Worm (Caenorhabditis elegans) whole organism, L4 larva: Measurements from ENCODE around the gene Y48C3A.5.

ENCODE experiments used
- F10B5.3 ChIP-seq: sonication (generic microtip); optimal IDR thresholded peaks from 2 replicates; lab custom pipeline; 2016; ENCODE audit warnings: mild to moderate bottlenecking, missing genetic modification characterization, missing compliant biosample characterization
- F26F4.8 ChIP-seq: fragments of 200-800 bp; sonication (Bioruptor generic); conservative IDR thresholded peaks from 2 replicates; pipeline ENCODE4 v1.3.6; 2022; ENCODE audit warnings: missing genetic modification characterization, missing compliant biosample characterization
- F37D6.2 ChIP-seq: sonication (generic microtip); optimal IDR thresholded peaks from 2 replicates; lab custom pipeline; 2016; ENCODE audit warnings: mild to moderate bottlenecking, missing genetic modification characterization, missing compliant biosample characterization
- Y105C5A.15 ChIP-seq: fragments of 200-800 bp; sonication (Bioruptor generic); IDR thresholded peaks from 2 replicates; pipeline ENCODE4 v1.3.6; 2022; ENCODE audit warnings: missing genetic modification characterization, missing compliant biosample characterization
- Y48G9A.11 ChIP-seq: fragments of 200-800 bp; sonication (Bioruptor generic); IDR thresholded peaks from 2 replicates; pipeline ENCODE4 v1.3.6; 2022; ENCODE audit warnings: missing genetic modification reagents, missing genetic modification characterization, missing compliant biosample characterization
- Y75B8A.6 ChIP-seq: fragments of 200-800 bp; sonication (Bioruptor generic); IDR thresholded peaks from 2 replicates; pipeline ENCODE4 v1.3.6; 2022; ENCODE audit warnings: missing genetic modification reagents, missing genetic modification characterization, missing compliant biosample characterization
- ZK337.2 ChIP-seq: fragments of 200-800 bp; sonication (Bioruptor generic); IDR thresholded peaks from 2 replicates; pipeline ENCODE4 v1.3.6; 2022; ENCODE audit warnings: missing genetic modification reagents, missing genetic modification characterization, missing compliant biosample characterization
- ZK546.5 ChIP-seq, 2 experiments: sonication (generic microtip); optimal IDR thresholded peaks; 2 replicates each; lab custom pipeline; 2017; ENCODE audit warnings: missing biosample characterization in 2 of 2, missing genetic modification characterization in 2 of 2
- aha-1 ChIP-seq: fragments of 150-350 bp; peaks from one replicate; lab custom pipeline; 2014; ENCODE audit warnings: missing biosample characterization, missing genetic modification characterization
- arid-1 ChIP-seq: fragments of 200-800 bp; sonication (Bioruptor generic); conservative IDR thresholded peaks from 2 replicates; pipeline ENCODE4 v1.3.6; 2022; ENCODE audit warnings: missing genetic modification reagents, missing genetic modification characterization, missing compliant biosample characterization
- ceh-44 ChIP-seq: fragments of 200-800 bp; sonication (Bioruptor generic); IDR thresholded peaks from 2 replicates; pipeline ENCODE4 v1.3.6; 2022; ENCODE audit warnings: missing genetic modification reagents, missing genetic modification characterization, missing compliant biosample characterization
- dmd-6 ChIP-seq: fragments of 200-800 bp; sonication (Bioruptor generic); IDR thresholded peaks from 2 replicates; pipeline ENCODE4 v1.3.6; 2022; ENCODE audit warnings: missing genetic modification reagents, missing genetic modification characterization, missing compliant biosample characterization
- dmd-8 ChIP-seq: fragments of 200-800 bp; sonication (Bioruptor generic); IDR thresholded peaks from 2 replicates; pipeline ENCODE4 v1.3.6; 2022; ENCODE audit warnings: missing genetic modification characterization, missing compliant biosample characterization
- dpl-1 ChIP-seq: fragments of 150-350 bp; optimal IDR thresholded peaks from 2 replicates; lab custom pipeline; 2014; ENCODE audit warnings: missing biosample characterization, missing genetic modification reagents, missing genetic modification characterization
- egl-43 ChIP-seq: fragments of 200-800 bp; sonication (Bioruptor generic); IDR thresholded peaks from 2 replicates; pipeline ENCODE4 v1.3.6; 2022; ENCODE audit warnings: missing genetic modification reagents, missing genetic modification characterization, missing compliant biosample characterization
- gei-8 ChIP-seq: fragments of 200-800 bp; sonication (Bioruptor generic); optimal IDR thresholded peaks from 2 replicates; lab custom pipeline; 2018; ENCODE audit warnings: mild to moderate bottlenecking, missing genetic modification characterization, missing compliant biosample characterization
- hif-1 ChIP-seq, 2 experiments: sonication (generic microtip); optimal IDR thresholded peaks; 2 replicates each; lab custom pipeline; 2016 to 2017; ENCODE audit warnings: missing compliant biosample characterization in 2 of 2, missing genetic modification characterization in 2 of 2, missing genetic modification reagents in 2 of 2, missing genotype in 2 of 2, mild to moderate bottlenecking in 1 of 2
- hlh-30 ChIP-seq: sonication (generic microtip); optimal IDR thresholded peaks from 2 replicates; lab custom pipeline; 2017; ENCODE audit warnings: antibody characterized with exemption, mild to moderate bottlenecking, missing genetic modification characterization, missing compliant biosample characterization; ENCODE audit not compliant: insufficient read depth
- jun-1 ChIP-seq: fragments of 150-350 bp; optimal IDR thresholded peaks from 2 replicates; lab custom pipeline; 2014; ENCODE audit warnings: missing biosample characterization, missing genetic modification reagents, missing genetic modification characterization
- lin-1 ChIP-seq: fragments of 200-800 bp; sonication (Bioruptor generic); IDR thresholded peaks from 2 replicates; pipeline ENCODE4 v1.3.6; 2022; ENCODE audit warnings: missing genetic modification reagents, missing genetic modification characterization, missing compliant biosample characterization
- lin-13 ChIP-seq: fragments of 150-350 bp; optimal IDR thresholded peaks from 2 replicates; lab custom pipeline; 2014; ENCODE audit warnings: missing biosample characterization, missing genetic modification reagents, missing genetic modification characterization
- lsy-2 ChIP-seq, 2 experiments: fragments of 150-350 bp in 1 of 2; sonication (generic microtip) in 1 of 2; optimal IDR thresholded peaks; 2 replicates each; lab custom pipeline; 2014 to 2017; ENCODE audit warnings: missing biosample characterization in 2 of 2, missing genetic modification characterization in 2 of 2
- madf-9 ChIP-seq: fragments of 200-800 bp; sonication (Bioruptor generic); conservative IDR thresholded peaks from 2 replicates; pipeline ENCODE4 v1.3.6; 2022; ENCODE audit warnings: missing genetic modification reagents, missing genetic modification characterization, missing compliant biosample characterization
- mes-2 ChIP-seq: sonication (generic microtip); optimal IDR thresholded peaks from 2 replicates; lab custom pipeline; 2016; ENCODE audit warnings: missing genotype, mild to moderate bottlenecking, missing genetic modification characterization, missing compliant biosample characterization; ENCODE audit not compliant: poor library complexity, severe bottlenecking
- nhr-237 ChIP-seq: sonication (generic microtip); optimal IDR thresholded peaks from 2 replicates; lab custom pipeline; 2017; ENCODE audit warnings: missing biosample characterization, missing genetic modification characterization
- nhr-48 ChIP-seq: sonication (generic microtip); optimal IDR thresholded peaks from 2 replicates; lab custom pipeline; 2016; ENCODE audit warnings: mild to moderate bottlenecking, missing genetic modification characterization, missing compliant biosample characterization
- nhr-77 ChIP-seq: fragments of 150-350 bp; optimal IDR thresholded peaks from 2 replicates; lab custom pipeline; 2014; ENCODE audit warnings: missing biosample characterization, missing genetic modification characterization
- php-3 ChIP-seq: fragments of 200-800 bp; sonication (Bioruptor generic); IDR thresholded peaks from 2 replicates; pipeline ENCODE4 v1.3.6; 2022; ENCODE audit warnings: missing genetic modification reagents, missing genetic modification characterization, missing compliant biosample characterization
- spr-3 ChIP-seq: fragments of 200-800 bp; sonication (Bioruptor generic); optimal IDR thresholded peaks from 2 replicates; lab custom pipeline; 2018; ENCODE audit warnings: mild to moderate bottlenecking, missing genetic modification characterization, missing compliant biosample characterization
- unc-62 ChIP-seq, 3 experiments: fragments of 150-350 bp in 1 of 3; sonication (generic microtip); optimal IDR thresholded peaks in 2 of 3; peaks in 1 of 3; 1 replicate in 1 of 3; 2 replicates in 2 of 3; lab custom pipeline; 2014 to 2017; ENCODE audit warnings: missing biosample characterization in 3 of 3, missing genetic modification characterization in 3 of 3, missing genetic modification reagents in 3 of 3, missing genotype in 1 of 3
- ztf-11 ChIP-seq: fragments of 150-350 bp; optimal IDR thresholded peaks from 2 replicates; lab custom pipeline; 2014; ENCODE audit warnings: missing biosample characterization, missing genetic modification characterization

The Y48C3A.5 gene

DNA sequence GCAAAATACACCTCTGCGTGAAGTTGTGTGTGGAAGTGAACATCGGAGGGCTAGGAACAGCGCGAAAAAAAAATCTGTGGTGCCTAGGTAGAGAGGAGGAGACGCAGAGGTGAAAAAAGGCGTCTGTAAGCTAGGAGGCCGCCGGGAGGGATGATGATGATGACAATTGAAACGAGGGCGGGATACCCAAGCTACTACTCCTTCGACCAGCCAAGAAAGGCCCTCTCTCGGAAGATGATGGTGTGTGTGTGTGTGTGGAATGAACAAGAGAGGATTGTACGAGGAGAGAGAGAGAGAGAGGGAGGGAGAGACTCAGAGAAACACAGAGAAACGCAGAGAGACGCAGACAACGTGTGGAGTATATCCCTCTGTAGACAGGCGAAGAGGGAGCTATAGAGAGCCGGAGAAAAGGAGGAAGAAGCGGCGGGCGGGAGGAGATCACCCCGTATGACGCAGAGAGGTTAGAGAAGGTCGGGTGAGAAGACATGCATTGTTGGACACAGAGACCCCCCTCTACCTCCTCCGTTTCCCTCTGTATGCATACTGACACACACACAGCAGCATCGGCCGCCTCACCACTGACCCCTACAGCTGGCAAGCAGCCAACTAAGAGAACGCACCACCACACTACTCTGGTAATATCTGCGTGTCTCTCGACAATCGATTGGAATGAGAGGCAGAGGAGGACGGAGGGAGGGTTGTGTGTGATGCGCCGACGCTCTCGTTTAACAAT is 64.3 kb downstream of the Y48C3A.5 start (continued):
- TF ChIP-seq ceh-44 (GFP tag; lab: Robert Waterston, UW) (no peak), gei-8 (GFP tag; lab: Kevin White, UChicago) (peak; percentile 20), ZK337.2 (GFP tag; lab: Robert Waterston, UW) (no peak), mes-2 (tag; lab: Kevin White, UChicago) (peak; percentile 51), ZK546.5 (tag; optimal IDR thresholded peaks at IDR 0.05; lab: Kevin White, UChicago) (no peak), hif-1 (tag; optimal IDR thresholded peaks at IDR 0.05; lab: Kevin White, UChicago) (peak; percentile 35 to 51), F10B5.3 (tag; lab: Kevin White, UChicago) (peak; percentile 26), F26F4.8 (GFP tag; lab: Robert Waterston, UW) (no peak), nhr-77 (tag; lab: Kevin White, UChicago) (no peak), egl-43 (GFP tag; lab: Robert Waterston, UW) (peak; percentile 80; the same call in 1 of the 2 replicates), aha-1 (tag; lab: Kevin White, UChicago) (peak; percentile 99), nhr-237 (tag; lab: Kevin White, UChicago) (no peak), spr-3 (GFP tag; lab: Kevin White, UChicago) (no peak), madf-9 (GFP tag; lab: Robert Waterston, UW) (no peak), dmd-6 (GFP tag; lab: Robert Waterston, UW) (peak; percentile 75)

DNA sequence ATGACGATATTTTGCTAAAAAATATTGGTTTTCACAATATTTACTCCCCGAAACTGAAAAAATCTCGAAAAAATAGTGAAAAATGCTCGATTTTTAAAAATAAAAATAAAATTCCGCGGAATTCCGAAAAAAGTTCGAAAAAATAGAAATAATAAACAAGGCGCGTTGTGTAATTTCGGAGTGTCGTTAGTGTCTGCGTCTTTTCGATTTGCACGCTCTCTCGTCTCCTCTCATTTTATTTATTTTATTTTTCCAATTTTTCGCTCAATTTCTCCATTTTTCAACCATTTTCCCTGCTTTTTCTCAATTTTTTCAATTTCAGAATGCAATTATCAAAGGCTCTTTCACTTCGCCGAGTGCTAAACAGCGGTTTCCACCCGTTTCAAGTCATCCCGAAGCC is 67.1 kb downstream of the Y48C3A.5 start, which contains the start of gene mrpl-20:
Gene mrpl-20 (plus strand): TSS at position 323 of the 400 bp plus-strand sequence.
- TF ChIP-seq nhr-48 (tag; lab: Kevin White, UChicago) (no peak), Y48G9A.11 (GFP tag; lab: Robert Waterston, UW) (peak; percentile 94), lsy-2 (tag; optimal IDR thresholded peaks at IDR 0.05; lab: Kevin White, UChicago) (peak in 1 of 2 experiments; percentile 29), mes-2 (tag; lab: Kevin White, UChicago) (peak; percentile 42), dpl-1 (peak; percentile 36), Y105C5A.15 (GFP tag; lab: Robert Waterston, UW) (no peak), dmd-6 (GFP tag; lab: Robert Waterston, UW) (no peak), aha-1 (tag; lab: Kevin White, UChicago) (peak; percentile 14), unc-62 (GFP tag; optimal IDR thresholded peaks at IDR 0.05 in 1 of 2; lab: Kevin White, UChicago) (peak in 1 of 2 experiments; percentile 53), unc-62 (tag; optimal IDR thresholded peaks at IDR 0.05; lab: Kevin White, UChicago) (no peak), hlh-30 (tag; lab: Kevin White, UChicago) (peak; percentile 1), php-3 (GFP tag; lab: Robert Waterston, UW) (no peak), ceh-44 (GFP tag; lab: Robert Waterston, UW) (no peak), F37D6.2 (tag; lab: Kevin White, UChicago) (no peak)

DNA sequence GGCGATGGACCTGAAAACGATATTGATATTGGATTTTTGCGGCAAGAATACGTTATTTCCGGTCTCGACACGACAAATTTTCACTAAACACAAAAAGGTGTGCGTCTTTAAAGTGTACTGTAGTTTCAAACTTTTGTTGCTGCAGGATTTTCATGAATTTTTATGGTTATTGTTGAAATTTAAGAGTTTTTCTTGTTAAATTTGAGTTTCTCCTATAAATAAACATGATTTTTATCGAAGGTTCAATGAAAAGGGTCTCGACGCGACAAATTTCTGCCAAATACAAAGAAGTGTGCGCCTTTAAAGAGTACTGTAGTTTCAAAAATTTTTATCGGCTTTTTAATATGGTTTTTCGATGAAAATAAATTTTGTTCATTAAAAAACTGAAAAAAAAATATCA is 69.1 kb downstream of the Y48C3A.5 start:
- TF ChIP-seq Y48G9A.11 (GFP tag; lab: Robert Waterston, UW) (0 out of 2 replicates have a peak, but pooled peaks have one; percentile 7), dmd-8 (GFP tag; lab: Robert Waterston, UW) (no peak), ztf-11 (tag; lab: Kevin White, UChicago) (no peak), Y75B8A.6 (GFP tag; lab: Robert Waterston, UW) (no peak)

DNA sequence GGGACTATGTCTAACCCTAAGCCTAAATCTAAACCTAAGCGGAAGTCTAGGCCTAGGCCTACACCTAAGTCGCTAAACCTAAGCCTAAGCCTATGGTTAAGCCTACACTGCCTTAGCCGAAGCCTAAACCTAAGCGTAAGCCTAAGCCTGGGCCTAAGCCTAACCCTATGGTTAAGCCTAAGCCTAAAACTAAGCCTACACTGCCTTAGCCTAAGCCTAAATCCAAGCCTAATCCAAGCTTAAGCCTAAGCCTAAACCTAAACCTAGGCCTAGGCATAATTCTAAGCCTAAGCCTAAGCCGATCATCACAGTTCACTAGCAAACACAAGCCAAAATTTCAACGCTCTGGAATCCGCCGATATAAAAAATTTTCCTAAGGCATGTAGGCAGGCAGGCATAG is 70.4 kb downstream of the Y48C3A.5 start:
- no peak for TF ChIP-seq jun-1 (tag; lab: Kevin White, UChicago)
- no peak for TF ChIP-seq arid-1
- no peak for TF ChIP-seq lin-1 (GFP tag; lab: Robert Waterston, UW)
- no peak for TF ChIP-seq lin-13 (GFP tag; lab: Kevin White, UChicago)
